Fruit fly (Drosophila melanogaster): ENCODE measurements around the gene Exo84.
A peak's percentile ranks its signal among the peaks of the same experiment; 100 is the strongest.

The Exo84 gene

dm6 chr3R:26042131-26042885 lies 9.7 kb downstream of the Exo84 start (continued):
- peak; percentile 98 for TF ChIP-seq CG34422 (GFP tag; IDR thresholded peaks at IDR 0.05)
- TF ChIP-seq ftz-f1 (GFP tag; optimal IDR thresholded peaks at IDR 0.05) = peak; percentile 53
- TF ChIP-seq MTF-1 (GFP tag; optimal IDR thresholded peaks at IDR 0.05; ENCODE audit: borderline replicate concordance) = peak; percentile 87
- TF ChIP-seq CG12104 (GFP tag; optimal IDR thresholded peaks at IDR 0.05) = peak; percentile 92
- TF ChIP-seq NK7.1 (GFP tag; optimal IDR thresholded peaks at IDR 0.05) = peak; percentile 95
- peak; percentile 93 for TF ChIP-seq CG17568 (GFP tag; optimal IDR thresholded peaks at IDR 0.05)
- peak; percentile 93 for TF ChIP-seq dmrt11E (tag; optimal IDR thresholded peaks at IDR 0.05)
- peak; percentile 91 for TF ChIP-seq jigr1 (GFP tag; IDR thresholded peaks at IDR 0.05)
- TF ChIP-seq yki (optimal IDR thresholded peaks at IDR 0.05) = no peak
- TF ChIP-seq CG8359 (GFP tag; optimal IDR thresholded peaks at IDR 0.05; ENCODE audit: borderline replicate concordance) = peak; percentile 86
- peak; percentile 96 for TF ChIP-seq Atf6 (GFP tag; IDR thresholded peaks at IDR 0.05)
- peak; percentile 94 for TF ChIP-seq CG11504 (tag; optimal IDR thresholded peaks at IDR 0.05)
- TF ChIP-seq ewg (GFP tag; optimal IDR thresholded peaks at IDR 0.05) = peak; percentile 93
- peak; percentile 96 for TF ChIP-seq pb (GFP tag; optimal IDR thresholded peaks at IDR 0.05)
- TF ChIP-seq Hsf (GFP tag; optimal IDR thresholded peaks at IDR 0.05) = peak; percentile 97
- peak; percentile 89 for TF ChIP-seq CG15011 (GFP tag; optimal IDR thresholded peaks at IDR 0.05)
- TF ChIP-seq BEAF-32 (GFP tag; optimal IDR thresholded peaks at IDR 0.05) = peak; percentile 27
- TF ChIP-seq Camta (GFP tag; optimal IDR thresholded peaks at IDR 0.05) = peak; percentile 97
- no peak for TF ChIP-seq unc-4 (GFP tag; IDR thresholded peaks at IDR 0.05; ENCODE audit: partially characterized antibody)
- TF ChIP-seq Sry-β (GFP tag; optimal IDR thresholded peaks at IDR 0.05) = peak; percentile 50
- TF ChIP-seq Optix (GFP tag; IDR thresholded peaks at IDR 0.05) = peak; percentile 97
- TF ChIP-seq CG6272 (GFP tag; IDR thresholded peaks at IDR 0.05) = peak; percentile 94
- TF ChIP-seq CG10267 (tag; optimal IDR thresholded peaks at IDR 0.05) = peak; percentile 82
- TF ChIP-seq Dek (tag; optimal IDR thresholded peaks at IDR 0.05) = peak; percentile 91
- TF ChIP-seq pfk (GFP tag; optimal IDR thresholded peaks at IDR 0.05) = peak; percentile 9
- TF ChIP-seq wdn (GFP tag; IDR thresholded peaks at IDR 0.05) = peak; percentile 94
- peak; percentile 97 for TF ChIP-seq lmd (GFP tag; IDR thresholded peaks at IDR 0.05)
- TF ChIP-seq otp (GFP tag; IDR thresholded peaks at IDR 0.05) = peak; percentile 97
- peak; percentile 85 for TF ChIP-seq wek (GFP tag; optimal IDR thresholded peaks at IDR 0.05)
- TF ChIP-seq Pdp1 (GFP tag; optimal IDR thresholded peaks at IDR 0.05) = peak; percentile 96 to 97
- TF ChIP-seq CG11723 (GFP tag; optimal IDR thresholded peaks at IDR 0.05) = peak; percentile 93
- peak; percentile 91 for TF ChIP-seq Taf1 (GFP tag; IDR thresholded peaks at IDR 0.05)
- TF ChIP-seq br (optimal IDR thresholded peaks at IDR 0.05) = no peak
- TF ChIP-seq dati (GFP tag; IDR thresholded peaks at IDR 0.05) = peak; percentile 93
- peak; percentile 91 for TF ChIP-seq CG16779 (GFP tag; IDR thresholded peaks at IDR 0.05)
- peak; percentile 96 for TF ChIP-seq CG3847 (GFP tag; IDR thresholded peaks at IDR 0.05)
- TF ChIP-seq CG15601 (tag; optimal IDR thresholded peaks at IDR 0.05) = peak; percentile 87
- peak; percentile 86 for TF ChIP-seq CG15514 (GFP tag; optimal IDR thresholded peaks at IDR 0.05)
- TF ChIP-seq CG8944 (GFP tag; optimal IDR thresholded peaks at IDR 0.05) = peak; percentile 97
- peak; percentile 96 for TF ChIP-seq nmo (GFP tag; optimal IDR thresholded peaks at IDR 0.05)
- TF ChIP-seq CG16815 (GFP tag; optimal IDR thresholded peaks at IDR 0.05) = peak; percentile 93
- peak; percentile 96 for TF ChIP-seq Mrtf (GFP tag; IDR thresholded peaks at IDR 0.05)
- peak; percentile 68 for TF ChIP-seq Dip2 (GFP tag; IDR thresholded peaks at IDR 0.05)
- TF ChIP-seq Aef1 (GFP tag; IDR thresholded peaks at IDR 0.05) = peak; percentile 97
- peak; percentile 97 for TF ChIP-seq Abd-B (GFP tag; optimal IDR thresholded peaks at IDR 0.05)
- peak; percentile 91 for TF ChIP-seq GATAe (GFP tag; conservative IDR thresholded peaks at IDR 0.05)
- peak; percentile 95 for TF ChIP-seq YL-1 (GFP tag; optimal IDR thresholded peaks at IDR 0.05)
- peak; percentile 94 for TF ChIP-seq vfl (GFP tag; optimal IDR thresholded peaks at IDR 0.05)
- TF ChIP-seq CG4282 (GFP tag; optimal IDR thresholded peaks at IDR 0.05) = peak; percentile 94
- no peak for TF ChIP-seq hth (optimal IDR thresholded peaks at IDR 0.05)

Data from whole organism, embryonic.